Worm (Caenorhabditis elegans): ENCODE data around the gene F49F1.2.

F49F1.2 gene

ce11 chrIV:4144784-4145183, 29.0 kb downstream of the F49F1.2 start, which contains the start of gene R07C12.3:
Gene R07C12.3, plus strand, starts transcription at chrIV:4145084.
- no peak for TF ChIP-seq unc-62 (GFP tag; optimal IDR thresholded peaks at IDR 0.05)

DNA sequence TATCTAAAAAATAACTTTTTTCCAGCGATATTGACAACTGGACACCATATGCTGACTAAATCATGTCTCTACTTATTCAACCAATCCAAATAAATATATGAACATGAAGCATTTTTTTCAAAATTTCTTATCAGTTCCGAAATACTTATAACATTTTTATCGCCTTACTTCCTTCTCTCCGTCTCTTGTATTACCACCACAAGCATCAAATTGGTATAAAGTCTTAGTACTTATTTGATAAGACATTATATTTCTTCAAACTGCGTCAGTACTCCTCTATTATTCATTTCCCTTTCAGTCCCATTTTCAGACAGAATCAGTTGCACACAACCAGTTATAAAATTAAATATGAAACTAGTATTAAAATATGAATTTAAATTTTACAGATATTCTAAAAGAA, 32.1 kb downstream of the F49F1.2 start:
- TF ChIP-seq unc-62 (GFP tag; optimal IDR thresholded peaks at IDR 0.05): no peak

DNA sequence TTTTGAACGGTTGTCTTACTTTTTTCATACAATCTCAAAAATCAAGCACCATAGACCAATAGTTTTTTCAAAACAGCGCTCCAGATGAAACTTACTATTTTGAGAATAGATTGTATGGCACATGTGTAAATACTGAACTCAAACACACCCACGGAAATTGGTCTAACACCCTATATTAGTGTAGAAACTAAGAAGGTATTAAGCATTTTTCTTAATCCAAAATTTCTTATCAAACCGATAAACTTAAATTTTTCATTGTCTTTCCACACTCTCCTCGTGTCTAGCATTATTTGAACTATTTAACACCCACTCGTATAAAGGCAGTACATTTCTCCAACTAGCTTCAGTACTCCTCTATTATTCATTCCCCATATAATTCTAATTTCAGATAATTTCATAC, 34.4 kb downstream of the F49F1.2 start:
- TF ChIP-seq unc-62 (GFP tag; optimal IDR thresholded peaks at IDR 0.05): no peak

DNA sequence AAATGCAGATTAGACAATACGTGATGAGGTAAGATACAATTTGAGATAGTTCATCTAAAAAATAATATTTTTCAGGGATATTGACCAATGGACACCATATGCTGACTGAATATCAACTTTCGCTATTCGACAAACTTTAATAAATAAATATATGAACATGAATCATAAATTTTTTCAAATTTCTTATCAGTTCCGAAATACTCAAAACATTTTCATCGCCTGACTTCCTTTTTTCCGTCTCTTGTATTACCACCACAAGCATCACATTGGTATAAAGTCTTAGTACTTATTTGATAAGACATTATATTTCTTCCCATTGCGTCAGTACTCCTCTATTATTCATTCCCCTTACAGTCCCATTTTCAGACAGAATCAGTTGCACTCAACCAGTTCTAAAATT, 36.4 kb downstream of the F49F1.2 start, which contains the start of the genes K08D10.10 and R07C12.1:
Gene K08D10.10, plus strand, starts transcription at position 93 of the 400 bp plus-strand sequence.
Gene R07C12.1, plus strand, starts transcription at position 314 of the 400 bp plus-strand sequence.
- TF ChIP-seq unc-62 (GFP tag; optimal IDR thresholded peaks at IDR 0.05): no peak

- TF ChIP-seq unc-62 (GFP tag; optimal IDR thresholded peaks at IDR 0.05): no peak
Observed at ce11 chrIV:4154641-4155040, 38.9 kb downstream of the F49F1.2 start, which contains the start of gene K08D10.14. Gene K08D10.14, plus strand, starts transcription at chrIV:4154941.

ce11 chrIV:4162121-4162520, 46.4 kb downstream of the F49F1.2 start, which contains the start of gene scrm-5:
Gene scrm-5, plus strand, starts transcription at chrIV:4162421.
- TF ChIP-seq unc-62 (GFP tag; optimal IDR thresholded peaks at IDR 0.05): no peak

- no peak for TF ChIP-seq unc-62 (GFP tag; optimal IDR thresholded peaks at IDR 0.05)
Observed at ce11 chrIV:4164392-4164791, 48.6 kb downstream of the F49F1.2 start, which contains the start of gene scrm-8. Gene scrm-8, plus strand, starts transcription at chrIV:4164692.
